Fruit fly (Drosophila melanogaster): ENCODE results near the gene CG4069.

The CG4069 gene

DNA sequence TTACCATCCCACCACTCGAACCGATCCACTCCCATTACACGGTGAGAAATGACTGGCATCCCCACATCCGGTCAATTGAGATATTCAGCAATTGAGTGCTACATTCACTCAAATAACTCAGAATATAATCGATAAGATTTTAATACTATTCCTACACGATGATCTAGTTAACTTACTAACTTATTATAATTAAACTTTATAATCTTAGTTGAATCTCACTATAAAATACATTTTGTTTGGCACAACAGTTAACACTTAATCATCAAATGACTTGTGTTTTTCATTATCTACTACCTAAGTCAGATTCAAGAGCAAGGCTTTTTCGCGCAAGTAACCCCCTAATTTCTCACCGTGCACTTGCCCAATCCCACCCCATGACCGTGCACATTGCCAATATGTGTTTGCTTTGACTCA is 41.8 kb downstream of the CG4069 start (continued):
- TF ChIP-seq chn (GFP tag; optimal IDR thresholded peaks at IDR 0.05), result no peak
- no peak for TF ChIP-seq ken (GFP tag; IDR thresholded peaks at IDR 0.05)
- no peak for TF ChIP-seq ftz-f1 (GFP tag; optimal IDR thresholded peaks at IDR 0.05)
- no peak for TF ChIP-seq CG8359 (GFP tag; optimal IDR thresholded peaks at IDR 0.05; ENCODE audit: borderline replicate concordance)
- TF ChIP-seq bsh (GFP tag; optimal IDR thresholded peaks at IDR 0.05), result peak; percentile 27 to 83
- TF ChIP-seq CHES-1-like (GFP tag; optimal IDR thresholded peaks at IDR 0.05), result no peak
- no peak for TF ChIP-seq cas (GFP tag; IDR thresholded peaks at IDR 0.05)
- no peak for TF ChIP-seq CG42726 (GFP tag; IDR thresholded peaks at IDR 0.05; ENCODE audit: partially characterized antibody)
- TF ChIP-seq CG1233 (GFP tag; optimal IDR thresholded peaks at IDR 0.05), result peak; percentile 45
- TF ChIP-seq CG30403 (GFP tag; optimal IDR thresholded peaks at IDR 0.05), result peak; percentile 63
- no peak for TF ChIP-seq Neu2 (GFP tag; optimal IDR thresholded peaks at IDR 0.05; ENCODE audit: borderline replicate concordance)
- no peak for TF ChIP-seq CG30020 (tag; optimal IDR thresholded peaks at IDR 0.05)
- no peak for TF ChIP-seq chm (GFP tag; IDR thresholded peaks at IDR 0.05)
- no peak for TF ChIP-seq CG32767 (GFP tag; IDR thresholded peaks at IDR 0.05)
- TF ChIP-seq CG10431 (GFP tag; optimal IDR thresholded peaks at IDR 0.05), result no peak
- TF ChIP-seq kay (GFP tag; optimal IDR thresholded peaks at IDR 0.05), result no peak
- TF ChIP-seq CG33213 (GFP tag; optimal IDR thresholded peaks at IDR 0.05), result no peak
- no peak for TF ChIP-seq disco-r (GFP tag; optimal IDR thresholded peaks at IDR 0.05)
- peak in 1 of 3 experiments; percentile 42 for TF ChIP-seq lola (GFP tag; optimal IDR thresholded peaks at IDR 0.05)
- no peak for TF ChIP-seq mirr (GFP tag; optimal IDR thresholded peaks at IDR 0.05)
- TF ChIP-seq CG9609 (GFP tag; optimal IDR thresholded peaks at IDR 0.05), result no peak
- TF ChIP-seq en (GFP tag; optimal IDR thresholded peaks at IDR 0.05), result no peak
- no peak for TF ChIP-seq YL-1 (GFP tag; optimal IDR thresholded peaks at IDR 0.05)
- peak; percentile 47 for TF ChIP-seq CG9727 (GFP tag; optimal IDR thresholded peaks at IDR 0.05)
- no peak for TF ChIP-seq Kr (GFP tag; optimal IDR thresholded peaks at IDR 0.05)
- no peak for TF ChIP-seq Antp (GFP tag; optimal IDR thresholded peaks at IDR 0.05)
- 0 out of 2 replicates have a peak, but pooled peaks have one; percentile 19 for TF ChIP-seq slbo (GFP tag; IDR thresholded peaks at IDR 0.05)
- TF ChIP-seq rib (GFP tag; IDR thresholded peaks at IDR 0.05), result no peak
- no peak for TF ChIP-seq Camta (GFP tag; optimal IDR thresholded peaks at IDR 0.05)
- peak; percentile 39 for TF ChIP-seq CG2875 (GFP tag; optimal IDR thresholded peaks at IDR 0.05)
- TF ChIP-seq CG8924 (tag; optimal IDR thresholded peaks at IDR 0.05), result peak; percentile 36
- TF ChIP-seq tup (GFP tag; optimal IDR thresholded peaks at IDR 0.05), result no peak
- TF ChIP-seq Oli (tag; optimal IDR thresholded peaks at IDR 0.05), result peak; percentile 43
- no peak for TF ChIP-seq CG14050 (GFP tag; IDR thresholded peaks at IDR 0.05)
- TF ChIP-seq Six4 (GFP tag; optimal IDR thresholded peaks at IDR 0.05), result no peak
- TF ChIP-seq CG5180 (GFP tag; optimal IDR thresholded peaks at IDR 0.05), result peak; percentile 27
- peak; percentile 19 for TF ChIP-seq oc (tag; optimal IDR thresholded peaks at IDR 0.05)
- peak; percentile 54 for TF ChIP-seq CG10979 (tag; optimal IDR thresholded peaks at IDR 0.05)
- no peak for TF ChIP-seq HLH54F (GFP tag; optimal IDR thresholded peaks at IDR 0.05)
- no peak for TF ChIP-seq scrt (GFP tag; optimal IDR thresholded peaks at IDR 0.05)
- TF ChIP-seq tgo (GFP tag; IDR thresholded peaks at IDR 0.05), result peak; percentile 21; the same call in 1 of the 3 replicates
- no peak for TF ChIP-seq CG11456 (GFP tag; IDR thresholded peaks at IDR 0.05)
- no peak for TF ChIP-seq Ada2b (GFP tag; IDR thresholded peaks at IDR 0.05)
- no peak for TF ChIP-seq inv (GFP tag; IDR thresholded peaks at IDR 0.05; ENCODE audit: partially characterized antibody)
- TF ChIP-seq cwo (GFP tag; optimal IDR thresholded peaks at IDR 0.05), result peak; percentile 12
- TF ChIP-seq jing (GFP tag; optimal IDR thresholded peaks at IDR 0.05), result no peak
- TF ChIP-seq ATbp (GFP tag; optimal IDR thresholded peaks at IDR 0.05), result peak; percentile 24
- TF ChIP-seq sob (GFP tag; IDR thresholded peaks at IDR 0.05), result no peak
- peak; percentile 34 for TF ChIP-seq Usf (GFP tag; optimal IDR thresholded peaks at IDR 0.05)
- TF ChIP-seq gsb-n (tag; optimal IDR thresholded peaks at IDR 0.05), result no peak
- no peak for TF ChIP-seq HLHmδ (GFP tag; optimal IDR thresholded peaks at IDR 0.05)
